Worm (Caenorhabditis elegans): ENCODE data around the gene str-15.

ce11 chrV:16487474-16487873 is 28.9 kb upstream of the str-15 start, which contains the start of gene Y32B12A.5:
- no peak for TF ChIP-seq snpc-4 (tag; optimal IDR thresholded peaks at IDR 0.05)
- TF ChIP-seq lin-13 (tag; optimal IDR thresholded peaks at IDR 0.05): no peak
- no peak for TF ChIP-seq elt-1 (tag; optimal IDR thresholded peaks at IDR 0.05; ENCODE audit: borderline replicate concordance, insufficient read depth)
- TF ChIP-seq elt-3 (tag; optimal IDR thresholded peaks at IDR 0.05): no peak
- no peak for TF ChIP-seq unc-39 (tag; optimal IDR thresholded peaks at IDR 0.05)
- TF ChIP-seq ztf-11 (tag; optimal IDR thresholded peaks at IDR 0.05): no peak
- no peak for TF ChIP-seq nhr-28 (tag; optimal IDR thresholded peaks at IDR 0.05)
- no peak for TF ChIP-seq nhr-237 (tag; optimal IDR thresholded peaks at IDR 0.05)
- no peak for TF ChIP-seq unc-62 (GFP tag; optimal IDR thresholded peaks at IDR 0.05)
- TF ChIP-seq blmp-1 (tag; optimal IDR thresholded peaks at IDR 0.05): no peak

All from whole organism, mixed stage, embryonic.